Worm (Caenorhabditis elegans): ENCODE measurements around the gene H12D21.11.

The H12D21.11 gene

ce11 chrV:14910758-14911157 is 4.9 kb upstream of the H12D21.11 start:
- no peak for TF ChIP-seq hmbx-1 (tag; optimal IDR thresholded peaks at IDR 0.05)
- TF ChIP-seq tbx-37 (GFP tag; conservative IDR thresholded peaks at IDR 0.05) = no peak
- no peak for TF ChIP-seq ama-1 (optimal IDR thresholded peaks at IDR 0.05)
- no peak for TF ChIP-seq tra-4 (tag; optimal IDR thresholded peaks at IDR 0.05)
- no peak for TF ChIP-seq sea-1 (GFP tag; conservative IDR thresholded peaks at IDR 0.05)
- TF ChIP-seq ceh-36 (tag; optimal IDR thresholded peaks at IDR 0.05) = no peak
- TF ChIP-seq hnd-1 (tag; optimal IDR thresholded peaks at IDR 0.05) = no peak
- no peak for TF ChIP-seq tbx-11 (GFP tag; IDR thresholded peaks at IDR 0.05)
- no peak for TF ChIP-seq ceh-13 (GFP tag; optimal IDR thresholded peaks at IDR 0.05)
- TF ChIP-seq flt-1 (GFP tag; IDR thresholded peaks at IDR 0.05) = no peak
- no peak for TF ChIP-seq ets-7 (tag; optimal IDR thresholded peaks at IDR 0.05)
- TF ChIP-seq pes-1 (GFP tag; IDR thresholded peaks at IDR 0.05) = no peak
- TF ChIP-seq B0310.2 (tag; optimal IDR thresholded peaks at IDR 0.05) = no peak
- no peak for TF ChIP-seq F13C5.2 (tag; optimal IDR thresholded peaks at IDR 0.05)
- TF ChIP-seq hmg-4 (GFP tag; optimal IDR thresholded peaks at IDR 0.05) = no peak
- TF ChIP-seq scrt-1 (GFP tag; IDR thresholded peaks at IDR 0.05) = no peak
- no peak for TF ChIP-seq aly-1 (tag; optimal IDR thresholded peaks at IDR 0.05)

DNA sequence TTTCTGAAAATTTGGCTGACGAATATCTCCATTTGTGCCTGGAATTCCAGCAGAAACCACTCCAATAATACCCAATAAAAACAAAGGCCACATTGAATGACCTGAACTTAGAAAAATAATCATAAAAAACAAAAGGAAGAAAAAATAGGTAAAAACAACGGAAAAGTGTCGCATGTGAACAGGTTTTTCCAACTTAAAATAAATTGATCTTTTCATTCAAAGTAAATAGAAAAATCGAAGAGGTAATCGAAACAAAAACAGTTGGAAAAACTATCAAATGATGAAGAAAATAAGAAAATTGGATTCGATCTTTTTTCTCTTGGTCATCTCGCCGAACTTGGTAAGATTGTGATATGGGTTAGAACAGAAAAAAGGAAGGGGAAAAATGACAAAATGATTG is 5.8 kb downstream of the H12D21.11 start, which contains the start of gene zmp-4:
Gene zmp-4, minus strand, starts transcription at position 101 of the 400 bp plus-strand sequence.
- no peak for TF ChIP-seq tbx-37 (GFP tag; conservative IDR thresholded peaks at IDR 0.05)
- no peak for TF ChIP-seq F13C5.2 (tag; optimal IDR thresholded peaks at IDR 0.05)

- TF ChIP-seq tra-4 (tag; optimal IDR thresholded peaks at IDR 0.05) (no peak), B0310.2 (tag; optimal IDR thresholded peaks at IDR 0.05) (no peak), aly-1 (tag; optimal IDR thresholded peaks at IDR 0.05) (no peak), tbx-37 (GFP tag; conservative IDR thresholded peaks at IDR 0.05) (no peak), hmg-4 (GFP tag; optimal IDR thresholded peaks at IDR 0.05) (no peak), hmbx-1 (tag; optimal IDR thresholded peaks at IDR 0.05) (no peak), tbx-11 (GFP tag; IDR thresholded peaks at IDR 0.05) (no peak), F13C5.2 (tag; optimal IDR thresholded peaks at IDR 0.05) (no peak), sea-1 (GFP tag; conservative IDR thresholded peaks at IDR 0.05) (no peak), ceh-36 (tag; optimal IDR thresholded peaks at IDR 0.05) (no peak), ceh-13 (GFP tag; optimal IDR thresholded peaks at IDR 0.05) (no peak), ama-1 (optimal IDR thresholded peaks at IDR 0.05) (no peak), pes-1 (GFP tag; IDR thresholded peaks at IDR 0.05) (no peak)
These were observed 8.4 kb downstream of the H12D21.11 start, which contains the start of gene srg-54 for ce11 chrV:14924104-14924503. Gene srg-54, minus strand, starts transcription at chrV:14924204.

ce11 chrV:14928248-14928647 is 12.5 kb downstream of the H12D21.11 start, which contains the start of gene srg-55:
Gene srg-55, minus strand, starts transcription at chrV:14928348.
- TF ChIP-seq ama-1 (optimal IDR thresholded peaks at IDR 0.05) (no peak), hmbx-1 (tag; optimal IDR thresholded peaks at IDR 0.05) (no peak), B0310.2 (tag; optimal IDR thresholded peaks at IDR 0.05) (no peak), scrt-1 (GFP tag; IDR thresholded peaks at IDR 0.05) (no peak), ceh-36 (tag; optimal IDR thresholded peaks at IDR 0.05) (no peak), flt-1 (GFP tag; IDR thresholded peaks at IDR 0.05) (no peak), hnd-1 (tag; optimal IDR thresholded peaks at IDR 0.05) (no peak), tbx-37 (GFP tag; conservative IDR thresholded peaks at IDR 0.05) (no peak), pes-1 (GFP tag; IDR thresholded peaks at IDR 0.05) (no peak), aly-1 (tag; optimal IDR thresholded peaks at IDR 0.05) (no peak), tbx-11 (GFP tag; IDR thresholded peaks at IDR 0.05) (no peak), ceh-13 (GFP tag; optimal IDR thresholded peaks at IDR 0.05) (no peak), tra-4 (tag; optimal IDR thresholded peaks at IDR 0.05) (no peak), F13C5.2 (tag; optimal IDR thresholded peaks at IDR 0.05) (no peak), sea-1 (GFP tag; conservative IDR thresholded peaks at IDR 0.05) (no peak), ets-7 (tag; optimal IDR thresholded peaks at IDR 0.05) (no peak)

- TF ChIP-seq flt-1 (GFP tag; IDR thresholded peaks at IDR 0.05) = no peak
- no peak for TF ChIP-seq tra-4 (tag; optimal IDR thresholded peaks at IDR 0.05)
- no peak for TF ChIP-seq B0310.2 (tag; optimal IDR thresholded peaks at IDR 0.05)
- TF ChIP-seq F13C5.2 (tag; optimal IDR thresholded peaks at IDR 0.05) = no peak
These were observed 14.5 kb downstream of the H12D21.11 start for ce11 chrV:14930168-14930567.

DNA sequence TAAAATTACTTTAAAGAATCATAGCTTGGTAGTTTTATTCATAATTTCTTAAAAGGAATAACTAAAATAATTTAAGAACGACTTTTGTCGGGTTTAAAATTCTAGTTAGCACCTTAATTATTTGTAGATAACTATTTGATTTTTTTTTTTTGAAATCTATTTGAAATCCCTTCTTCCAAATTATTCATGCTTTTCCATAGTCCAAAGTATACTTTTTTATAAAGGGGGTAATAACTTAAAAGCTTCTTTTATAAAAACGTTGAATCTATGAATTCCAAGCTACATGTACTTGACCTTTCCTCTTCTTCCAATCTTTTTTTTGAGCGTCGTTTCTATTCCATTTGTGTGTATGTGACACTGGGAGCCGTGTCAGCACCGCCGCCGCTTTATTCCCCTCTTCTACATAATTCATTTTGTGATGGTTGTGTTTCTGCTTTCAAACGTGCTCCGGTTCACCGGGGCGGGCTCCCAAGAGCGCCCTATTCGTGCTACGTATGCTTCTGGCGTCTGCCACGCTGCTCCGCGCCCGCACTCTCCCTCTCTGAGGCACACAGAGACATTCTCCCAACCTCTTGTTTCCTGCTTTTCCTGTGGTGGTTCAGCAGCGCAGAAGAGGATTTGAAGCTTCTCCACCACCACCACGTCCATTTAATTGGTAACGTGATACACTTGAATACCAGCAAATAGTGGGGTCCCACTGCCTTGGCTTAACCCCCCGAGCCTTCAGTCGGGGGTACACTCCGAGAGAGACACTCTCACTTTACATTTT is 17.9 kb downstream of the H12D21.11 start:
- TF ChIP-seq tbx-11 (GFP tag; IDR thresholded peaks at IDR 0.05) (no peak), tra-4 (tag; optimal IDR thresholded peaks at IDR 0.05) (no peak), ama-1 (optimal IDR thresholded peaks at IDR 0.05) (no peak), sea-1 (GFP tag; conservative IDR thresholded peaks at IDR 0.05) (no peak), hmbx-1 (tag; optimal IDR thresholded peaks at IDR 0.05) (no peak), tbx-37 (GFP tag; conservative IDR thresholded peaks at IDR 0.05) (no peak), ceh-36 (tag; optimal IDR thresholded peaks at IDR 0.05) (no peak), ets-7 (tag; optimal IDR thresholded peaks at IDR 0.05) (no peak), aly-1 (tag; optimal IDR thresholded peaks at IDR 0.05) (no peak), scrt-1 (GFP tag; IDR thresholded peaks at IDR 0.05) (no peak)

ce11 chrV:14936587-14936986 is 20.9 kb downstream of the H12D21.11 start, which contains the start of gene C30G7.2:
Gene C30G7.2, plus strand, starts transcription at chrV:14936887.
- no peak for TF ChIP-seq ceh-36 (tag; optimal IDR thresholded peaks at IDR 0.05)
- no peak for TF ChIP-seq ets-7 (tag; optimal IDR thresholded peaks at IDR 0.05)
- TF ChIP-seq ceh-13 (GFP tag; optimal IDR thresholded peaks at IDR 0.05) = no peak
- no peak for TF ChIP-seq flt-1 (GFP tag; IDR thresholded peaks at IDR 0.05)
- no peak for TF ChIP-seq F13C5.2 (tag; optimal IDR thresholded peaks at IDR 0.05)
- no peak for TF ChIP-seq B0310.2 (tag; optimal IDR thresholded peaks at IDR 0.05)
- no peak for TF ChIP-seq aly-1 (tag; optimal IDR thresholded peaks at IDR 0.05)
- no peak for TF ChIP-seq pes-1 (GFP tag; IDR thresholded peaks at IDR 0.05)
- no peak for TF ChIP-seq hnd-1 (tag; optimal IDR thresholded peaks at IDR 0.05)
- TF ChIP-seq sea-1 (GFP tag; conservative IDR thresholded peaks at IDR 0.05) = no peak
- no peak for TF ChIP-seq ama-1 (optimal IDR thresholded peaks at IDR 0.05)
- no peak for TF ChIP-seq hmg-4 (GFP tag; optimal IDR thresholded peaks at IDR 0.05)
- no peak for TF ChIP-seq tra-4 (tag; optimal IDR thresholded peaks at IDR 0.05)
- TF ChIP-seq scrt-1 (GFP tag; IDR thresholded peaks at IDR 0.05) = no peak
- no peak for TF ChIP-seq tbx-11 (GFP tag; IDR thresholded peaks at IDR 0.05)
